Fruit fly (Drosophila melanogaster) whole organism, pupa: ENCODE measurements around the gene CG9801.

Source experiments
- CG10348 ChIP-seq: fragments of 200-800 bp; sonication (Bioruptor generic); IDR thresholded peaks from 2 replicates; pipeline ENCODE4 v1.3.6; 2022; ENCODE audit warnings: missing biosample characterization, missing genetic modification characterization
- CG12605 ChIP-seq: fragments of 200-800 bp; sonication (Bioruptor generic); IDR thresholded peaks from 2 replicates; pipeline ENCODE4 v1.3.6; 2022; ENCODE audit warnings: missing biosample characterization, missing genetic modification characterization
- CG13204 ChIP-seq: fragments of 200-800 bp; sonication (Bioruptor generic); optimal IDR thresholded peaks from 2 replicates; lab custom pipeline; 2018; ENCODE audit warnings: missing biosample characterization, mild to moderate bottlenecking, missing genetic modification characterization, moderate library complexity
- CG14655 ChIP-seq: fragments of 200-800 bp; sonication (Bioruptor generic); optimal IDR thresholded peaks from 3 replicates; lab custom pipeline; 2017; ENCODE audit warnings: mild to moderate bottlenecking, missing biosample characterization, missing genetic modification reagents, missing genetic modification characterization
- CG15710 ChIP-seq: fragments of 200-800 bp; sonication (Bioruptor generic); optimal IDR thresholded peaks from 2 replicates; lab custom pipeline; 2018; ENCODE audit warnings: missing biosample characterization, mild to moderate bottlenecking, missing genetic modification characterization, moderate library complexity
- CG17806 ChIP-seq: fragments of 200-800 bp; sonication (Bioruptor generic); optimal IDR thresholded peaks from 2 replicates; lab custom pipeline; 2018; ENCODE audit warnings: missing biosample characterization, mild to moderate bottlenecking, missing genetic modification characterization, moderate library complexity
- CG32121 ChIP-seq: fragments of 200-800 bp; sonication (Bioruptor generic); IDR thresholded peaks from 2 replicates; pipeline ENCODE4 v1.3.6; 2022; ENCODE audit warnings: missing biosample characterization, missing genetic modification characterization
- CG34367 ChIP-seq: fragments of 200-800 bp; sonication (Bioruptor generic); optimal IDR thresholded peaks from 2 replicates; lab custom pipeline; 2018; ENCODE audit warnings: missing biosample characterization, mild to moderate bottlenecking, missing genetic modification characterization
- CG4496 ChIP-seq: fragments of 200-800 bp; sonication (Bioruptor generic); IDR thresholded peaks from 3 replicates; pipeline ENCODE4 v1.3.6; 2022; ENCODE audit warnings: missing biosample characterization, missing genetic modification characterization
- CG8159 ChIP-seq: fragments of 200-800 bp; sonication (Bioruptor generic); optimal IDR thresholded peaks from 3 replicates; lab custom pipeline; 2018; ENCODE audit warnings: missing biosample characterization, mild to moderate bottlenecking, missing genetic modification characterization, moderate library complexity
- CG8301 ChIP-seq: fragments of 200-800 bp; sonication (Bioruptor generic); optimal IDR thresholded peaks from 2 replicates; lab custom pipeline; 2018; ENCODE audit warnings: missing biosample characterization, mild to moderate bottlenecking, missing genetic modification characterization
- CG9948 ChIP-seq: fragments of 200-800 bp; sonication (Bioruptor generic); optimal IDR thresholded peaks from 2 replicates; lab custom pipeline; 2018; ENCODE audit warnings: missing biosample characterization, mild to moderate bottlenecking, missing genetic modification characterization, moderate library complexity
- D1 ChIP-seq: fragments of 200-800 bp; sonication (Bioruptor generic); optimal IDR thresholded peaks from 2 replicates; lab custom pipeline; 2018; ENCODE audit warnings: missing biosample characterization, mild to moderate bottlenecking, missing genetic modification characterization, moderate library complexity
- EcR ChIP-seq: fragments of 200-800 bp; sonication (Bioruptor generic); optimal IDR thresholded peaks from 3 replicates; lab custom pipeline; 2019; ENCODE audit warnings: missing biosample characterization, missing genetic modification characterization, mild to moderate bottlenecking, moderate library complexity, missing genetic modification reagents
- Ets98B ChIP-seq: fragments of 200-800 bp; sonication (Bioruptor generic); IDR thresholded peaks from 2 replicates; pipeline ENCODE4 v1.3.6; 2022; ENCODE audit warnings: missing biosample characterization, missing genetic modification characterization
- Pif1A ChIP-seq: fragments of 200-800 bp; sonication (Bioruptor generic); optimal IDR thresholded peaks from 3 replicates; lab custom pipeline; 2016; ENCODE audit warnings: missing biosample characterization, missing genetic modification characterization
- Pif1B ChIP-seq: fragments of 200-800 bp; sonication (Bioruptor generic); optimal IDR thresholded peaks from 3 replicates; lab custom pipeline; 2016; ENCODE audit warnings: missing biosample characterization, missing genetic modification characterization
- Snoo ChIP-seq: fragments of 200-800 bp; sonication (Bioruptor generic); optimal IDR thresholded peaks from 3 replicates; lab custom pipeline; 2017; ENCODE audit warnings: missing biosample characterization, mild to moderate bottlenecking, missing genetic modification characterization, inconsistent platforms
- fd96Ca ChIP-seq: fragments of 200-800 bp; sonication (Bioruptor generic); IDR thresholded peaks from 3 replicates; pipeline ENCODE4 v1.3.6; 2022; ENCODE audit warnings: missing biosample characterization, missing genetic modification characterization
- gl ChIP-seq: fragments of 200-800 bp; sonication (Bioruptor generic); optimal IDR thresholded peaks from 2 replicates; lab custom pipeline; 2018; ENCODE audit warnings: missing biosample characterization, mild to moderate bottlenecking, missing genetic modification characterization
- rn ChIP-seq: fragments of 200-800 bp; sonication (Bioruptor generic); IDR thresholded peaks from 2 replicates; pipeline ENCODE4 v1.3.6; 2022; ENCODE audit warnings: missing biosample characterization, missing genetic modification characterization

CG9801 gene

DNA sequence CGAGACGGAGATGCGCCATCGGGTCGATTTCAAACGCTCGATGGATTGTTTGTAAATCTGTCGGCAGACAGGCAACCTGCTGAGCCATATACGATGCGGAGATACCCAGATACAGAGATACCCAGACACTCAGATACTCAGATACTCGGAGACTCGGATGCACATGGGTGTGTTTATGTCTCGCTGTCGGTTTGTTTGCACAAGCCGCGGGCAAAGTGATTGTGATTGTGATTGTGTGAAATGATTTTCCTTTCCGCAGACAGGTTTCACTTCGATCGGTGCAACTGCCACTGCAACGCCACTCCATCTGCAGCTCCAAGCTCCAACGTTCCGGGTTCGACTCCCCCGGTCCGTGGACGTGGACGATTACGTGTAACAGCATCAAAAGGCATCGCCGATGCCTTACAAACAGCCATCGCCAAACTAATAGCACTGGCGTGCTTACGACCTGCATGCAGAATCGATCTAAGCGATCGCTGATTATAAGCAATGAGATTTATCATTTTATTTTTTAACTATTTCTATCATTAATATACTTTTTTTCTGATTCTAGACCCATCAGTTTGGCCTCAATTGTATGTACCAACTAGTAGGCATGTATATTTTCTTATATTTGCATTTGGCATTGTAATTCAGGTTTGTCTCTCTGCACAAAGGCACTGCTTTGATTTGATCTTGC lies 41.4 kb upstream of the CG9801 start:
- TF ChIP-seq CG13204 (GFP tag; lab: Kevin White, UChicago) (no peak), EcR (GFP tag; lab: Kevin White, UChicago) (no peak), D1 (no peak), Pif1B (GFP tag; lab: Kevin White, UChicago) (peak; percentile 98), gl (tag; lab: Kevin White, UChicago) (peak; percentile 41), CG32121 (GFP tag; lab: Robert Waterston, UW) (peak; percentile 90), CG15710 (tag; lab: Kevin White, UChicago) (peak; percentile 78), rn (peak; percentile 87), CG14655 (GFP tag; lab: Kevin White, UChicago) (peak; percentile 89), CG17806 (tag; lab: Kevin White, UChicago) (peak; percentile 77), CG8159 (tag; lab: Kevin White, UChicago) (peak; percentile 82), CG10348 (GFP tag; lab: Robert Waterston, UW) (no peak), CG34367 (tag; lab: Kevin White, UChicago) (peak; percentile 76), Snoo (tag; lab: Kevin White, UChicago) (peak; percentile 27), Ets98B (GFP tag; lab: Robert Waterston, UW) (peak; percentile 95), CG12605 (GFP tag; lab: Robert Waterston, UW) (peak; percentile 91), CG9948 (peak; percentile 82), CG4496 (GFP tag; lab: Robert Waterston, UW) (peak; percentile 96), fd96Ca (GFP tag; lab: Robert Waterston, UW) (peak; percentile 94), CG8301 (peak; percentile 82), Pif1A (GFP tag; lab: Kevin White, UChicago) (peak; percentile 97)

DNA sequence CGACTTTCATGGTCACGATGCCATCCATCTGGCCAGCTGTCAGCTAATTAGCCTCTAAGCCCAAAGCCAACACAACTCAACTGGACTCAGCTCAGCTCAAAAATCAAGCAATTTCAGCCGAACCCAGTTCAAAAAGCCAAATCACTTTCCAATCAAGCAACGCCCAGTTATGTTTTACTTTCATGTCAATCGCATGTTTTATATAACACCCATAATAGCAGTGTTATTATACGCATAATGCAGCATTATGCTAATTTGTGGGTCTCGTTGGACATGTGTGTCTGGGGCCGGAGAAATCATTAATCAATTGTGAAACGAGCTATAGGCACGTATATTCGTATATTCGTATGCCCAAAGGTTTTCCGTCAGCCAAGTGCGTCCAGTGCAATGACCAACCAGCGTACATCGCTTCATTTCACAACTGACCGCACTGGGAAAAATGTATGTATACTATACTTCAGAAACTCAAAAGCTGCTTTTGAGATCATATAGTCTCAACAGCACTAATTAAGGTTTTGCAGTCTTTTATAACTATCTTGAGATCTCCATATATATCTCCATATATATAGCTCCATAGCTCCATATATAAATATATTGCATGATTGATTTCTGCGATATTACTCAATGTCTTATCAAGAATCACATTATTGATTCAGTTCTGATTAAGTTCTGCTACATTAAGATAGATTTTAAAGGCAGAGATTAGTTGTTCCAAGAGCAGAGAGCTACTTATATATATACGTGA lies 40.2 kb upstream of the CG9801 start:
- TF ChIP-seq CG14655 (GFP tag; lab: Kevin White, UChicago) (peak; percentile 75), gl (tag; lab: Kevin White, UChicago) (peak; percentile 8), EcR (GFP tag; lab: Kevin White, UChicago) (no peak)

dm6 chr3R:8785451-8785850 lies 38.0 kb upstream of the CG9801 start:
- TF ChIP-seq CG14655 (GFP tag; lab: Kevin White, UChicago) (no peak), CG4496 (GFP tag; lab: Robert Waterston, UW) (0 out of 3 replicates have a peak, but pooled peaks have one; percentile 23), EcR (GFP tag; lab: Kevin White, UChicago) (peak; percentile 82)

DNA sequence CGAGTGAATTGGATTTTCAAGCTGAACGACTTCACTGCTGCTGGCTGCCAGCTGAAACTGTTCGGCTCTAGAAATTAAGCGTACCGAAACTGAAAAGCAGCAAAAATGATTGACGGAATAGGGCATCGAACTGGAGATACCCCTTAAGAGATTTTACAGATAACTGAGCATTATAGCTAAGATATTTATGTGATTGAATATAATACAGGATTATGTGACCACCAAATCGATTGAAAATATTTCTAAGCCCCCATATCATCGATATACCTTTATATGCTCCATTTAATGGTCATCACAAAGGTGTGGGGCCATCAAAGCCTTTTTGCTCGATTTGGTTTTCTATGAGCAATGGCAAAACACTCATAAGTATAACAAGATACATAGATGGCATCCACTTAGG lies 37.3 kb upstream of the CG9801 start:
- TF ChIP-seq CG12605 (GFP tag; lab: Robert Waterston, UW) (0 out of 2 replicates have a peak, but pooled peaks have one; percentile 24), Pif1B (GFP tag; lab: Kevin White, UChicago) (no peak), CG17806 (tag; lab: Kevin White, UChicago) (no peak), CG4496 (GFP tag; lab: Robert Waterston, UW) (peak; percentile 85), Ets98B (GFP tag; lab: Robert Waterston, UW) (peak; percentile 73), CG14655 (GFP tag; lab: Kevin White, UChicago) (no peak), CG34367 (tag; lab: Kevin White, UChicago) (no peak), Pif1A (GFP tag; lab: Kevin White, UChicago) (no peak), CG10348 (GFP tag; lab: Robert Waterston, UW) (peak; percentile 10; the same call in 1 of the 2 replicates), gl (tag; lab: Kevin White, UChicago) (no peak), rn (peak; percentile 47; the same call in 1 of the 2 replicates), CG32121 (GFP tag; lab: Robert Waterston, UW) (peak; percentile 80), CG13204 (GFP tag; lab: Kevin White, UChicago) (no peak), CG8159 (tag; lab: Kevin White, UChicago) (no peak), fd96Ca (GFP tag; lab: Robert Waterston, UW) (peak; percentile 62; the same call in 2 of the 3 replicates), CG15710 (tag; lab: Kevin White, UChicago) (no peak), EcR (GFP tag; lab: Kevin White, UChicago) (no peak), Snoo (tag; lab: Kevin White, UChicago) (no peak), CG8301 (no peak)

DNA sequence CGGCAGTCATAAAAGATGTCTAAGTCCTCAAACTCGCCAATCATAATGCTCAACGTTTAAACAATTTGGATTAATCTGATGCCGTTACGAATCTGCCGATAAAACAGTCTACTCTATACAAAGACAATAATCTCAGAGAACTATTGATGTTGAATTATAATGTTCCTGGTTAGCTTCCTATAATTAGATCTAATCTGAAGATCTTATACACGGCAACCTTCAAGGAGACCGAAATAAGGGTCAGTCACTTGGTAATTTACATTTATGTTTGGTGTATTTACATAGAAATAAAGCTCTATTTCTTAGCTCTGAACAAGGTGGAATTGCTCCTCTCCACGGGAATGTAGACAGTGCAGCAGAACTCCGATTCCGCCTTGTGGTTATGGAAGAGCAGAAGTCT lies 33.2 kb upstream of the CG9801 start, which contains the start of gene CG33189:
Gene CG33189 (minus strand): TSS at position 101 of the 400 bp plus-strand sequence.
- TF ChIP-seq gl (tag; lab: Kevin White, UChicago) (no peak), CG15710 (tag; lab: Kevin White, UChicago) (no peak), Pif1A (GFP tag; lab: Kevin White, UChicago) (no peak), CG14655 (GFP tag; lab: Kevin White, UChicago) (no peak), Ets98B (GFP tag; lab: Robert Waterston, UW) (no peak), CG12605 (GFP tag; lab: Robert Waterston, UW) (no peak), rn (no peak), CG8301 (no peak), EcR (GFP tag; lab: Kevin White, UChicago) (no peak), CG34367 (tag; lab: Kevin White, UChicago) (no peak), CG10348 (GFP tag; lab: Robert Waterston, UW) (no peak), CG8159 (tag; lab: Kevin White, UChicago) (no peak), Snoo (tag; lab: Kevin White, UChicago) (no peak), CG17806 (tag; lab: Kevin White, UChicago) (no peak), fd96Ca (GFP tag; lab: Robert Waterston, UW) (no peak), CG9948 (no peak), CG13204 (GFP tag; lab: Kevin White, UChicago) (no peak), D1 (no peak), CG32121 (GFP tag; lab: Robert Waterston, UW) (no peak), Pif1B (GFP tag; lab: Kevin White, UChicago) (no peak)
